Worm (Caenorhabditis elegans) whole organism, mixed stage, embryonic: ENCODE measurements around the gene C25E10.11.

Experiments used
- M03D4.4 ChIP-seq: sonication (generic microtip); optimal IDR thresholded peaks from 2 replicates; lab custom pipeline; 2017; ENCODE audit warnings: mild to moderate bottlenecking, missing genetic modification characterization, missing compliant biosample characterization
- bed-3 ChIP-seq: fragments of 200-800 bp; sonication (Bioruptor generic); optimal IDR thresholded peaks from 3 replicates; lab custom pipeline; 2018; ENCODE audit warnings: mild to moderate bottlenecking, missing genetic modification characterization, moderate library complexity, missing compliant biosample characterization
- blmp-1 ChIP-seq: fragments of 150-350 bp; optimal IDR thresholded peaks from 2 replicates; lab custom pipeline; 2014; ENCODE audit warnings: missing biosample characterization, missing genetic modification characterization
- ceh-39 ChIP-seq: fragments of 150-350 bp; optimal IDR thresholded peaks from 2 replicates; lab custom pipeline; 2014; ENCODE audit warnings: missing biosample characterization, missing genetic modification characterization
- ceh-43 ChIP-seq: fragments of 200-800 bp; sonication (Bioruptor generic); optimal IDR thresholded peaks from 2 replicates; lab custom pipeline; 2018; ENCODE audit warnings: mild to moderate bottlenecking, missing genetic modification characterization, moderate library complexity, missing compliant biosample characterization
- ceh-83 ChIP-seq: fragments of 200-800 bp; sonication (Bioruptor generic); optimal IDR thresholded peaks from 2 replicates; lab custom pipeline; 2018; ENCODE audit warnings: mild to moderate bottlenecking, missing genetic modification characterization, missing compliant biosample characterization
- ces-1 ChIP-seq: fragments of 150-350 bp; optimal IDR thresholded peaks from 2 replicates; lab custom pipeline; 2014; ENCODE audit warnings: missing biosample characterization, missing genetic modification reagents, missing genetic modification characterization
- cnd-1 ChIP-seq: fragments of 200-800 bp; sonication (Bioruptor generic); optimal IDR thresholded peaks from 2 replicates; lab custom pipeline; 2018; ENCODE audit warnings: mild to moderate bottlenecking, missing genetic modification characterization, missing compliant biosample characterization
- drap-1 ChIP-seq: fragments of 200-800 bp; sonication (Bioruptor generic); optimal IDR thresholded peaks from 3 replicates; lab custom pipeline; 2018; ENCODE audit warnings: mild to moderate bottlenecking, missing genetic modification characterization, missing compliant biosample characterization
- elt-1 ChIP-seq: sonication (generic microtip); optimal IDR thresholded peaks from 2 replicates; lab custom pipeline; 2017; ENCODE audit warnings: missing genetic modification characterization, mild to moderate bottlenecking, missing compliant biosample characterization, antibody characterized with exemption, moderate library complexity, borderline replicate concordance; ENCODE audit not compliant: insufficient read depth
- elt-3 ChIP-seq: fragments of 150-350 bp; optimal IDR thresholded peaks from 2 replicates; lab custom pipeline; 2014; ENCODE audit warnings: missing biosample characterization, missing genetic modification characterization
- ham-2 ChIP-seq: fragments of 200-800 bp; sonication (Bioruptor generic); optimal IDR thresholded peaks from 2 replicates; lab custom pipeline; 2018; ENCODE audit warnings: mild to moderate bottlenecking, missing genetic modification characterization, missing compliant biosample characterization
- hlh-1 ChIP-seq: fragments of 150-350 bp; optimal IDR thresholded peaks from 2 replicates; lab custom pipeline; 2014; ENCODE audit warnings: missing biosample characterization, missing genetic modification reagents, missing genetic modification characterization
- lin-13 ChIP-seq: fragments of 150-350 bp; optimal IDR thresholded peaks from 2 replicates; lab custom pipeline; 2014; ENCODE audit warnings: missing biosample characterization, missing genetic modification characterization
- lsy-2 ChIP-seq: fragments of 150-350 bp; optimal IDR thresholded peaks from 2 replicates; lab custom pipeline; 2014; ENCODE audit warnings: missing biosample characterization, missing genetic modification characterization
- mab-5 ChIP-seq: fragments of 150-350 bp; optimal IDR thresholded peaks from 2 replicates; lab custom pipeline; 2014; ENCODE audit warnings: missing biosample characterization, missing genetic modification characterization
- mep-1 ChIP-seq: fragments of 150-350 bp; optimal IDR thresholded peaks from 2 replicates; lab custom pipeline; 2017; ENCODE audit warnings: missing biosample characterization, missing genetic modification reagents, missing genetic modification characterization, inconsistent platforms
- mls-2 ChIP-seq: sonication (generic microtip); optimal IDR thresholded peaks from 2 replicates; lab custom pipeline; 2016; ENCODE audit warnings: mild to moderate bottlenecking, missing genetic modification characterization, moderate library complexity, missing compliant biosample characterization
- nhr-12 ChIP-seq: fragments of 150-350 bp; optimal IDR thresholded peaks from 2 replicates; lab custom pipeline; 2014; ENCODE audit warnings: missing biosample characterization, missing genetic modification characterization
- nhr-2 ChIP-seq: fragments of 150-350 bp; optimal IDR thresholded peaks from 2 replicates; lab custom pipeline; 2014; ENCODE audit warnings: missing biosample characterization, missing genetic modification characterization
- nhr-237 ChIP-seq: fragments of 150-350 bp; optimal IDR thresholded peaks from 2 replicates; lab custom pipeline; 2014; ENCODE audit warnings: missing biosample characterization, missing genetic modification characterization
- nhr-76 ChIP-seq: sonication (generic microtip); optimal IDR thresholded peaks from 2 replicates; lab custom pipeline; 2017; ENCODE audit warnings: missing biosample characterization, missing genetic modification characterization
- pha-4 ChIP-seq: fragments of 150-350 bp; optimal IDR thresholded peaks from 2 replicates; lab custom pipeline; 2018; ENCODE audit warnings: missing biosample characterization, missing genetic modification reagents, missing genetic modification characterization
- sem-2 ChIP-seq: fragments of 200-800 bp; sonication (Bioruptor generic); optimal IDR thresholded peaks from 2 replicates; lab custom pipeline; 2018; ENCODE audit warnings: mild to moderate bottlenecking, missing genetic modification characterization, missing compliant biosample characterization
- tbx-8 ChIP-seq: fragments of 200-800 bp; sonication (Bioruptor generic); optimal IDR thresholded peaks from 2 replicates; lab custom pipeline; 2018; ENCODE audit warnings: mild to moderate bottlenecking, missing genetic modification characterization, moderate library complexity, missing compliant biosample characterization
- unc-120 ChIP-seq: sonication (generic microtip); optimal IDR thresholded peaks from 2 replicates; lab custom pipeline; 2017; ENCODE audit warnings: missing genetic modification characterization, missing compliant biosample characterization; ENCODE audit not compliant: poor library complexity, severe bottlenecking
- unc-39 ChIP-seq: fragments of 150-350 bp; optimal IDR thresholded peaks from 2 replicates; lab custom pipeline; 2014; ENCODE audit warnings: missing biosample characterization, missing genetic modification characterization
- unc-62 ChIP-seq: fragments of 150-350 bp; optimal IDR thresholded peaks from 2 replicates; lab custom pipeline; 2014; ENCODE audit warnings: missing biosample characterization, missing genetic modification reagents, missing genetic modification characterization
- zip-8 ChIP-seq: fragments of 150-350 bp; optimal IDR thresholded peaks from 2 replicates; lab custom pipeline; 2014; ENCODE audit warnings: missing biosample characterization, missing genetic modification characterization
- ztf-11 ChIP-seq: fragments of 150-350 bp; optimal IDR thresholded peaks from 2 replicates; lab custom pipeline; 2014; ENCODE audit warnings: missing biosample characterization, missing genetic modification characterization

Gene C25E10.11

ce11 chrV:9067678-9068077, 9.2 kb upstream of the C25E10.11 start, which contains the start of gene fip-2:
Gene fip-2, plus strand, starts transcription at chrV:9067978.
- TF ChIP-seq tbx-8 (GFP tag; lab: Kevin White, UChicago) (no peak), drap-1 (GFP tag; lab: Kevin White, UChicago) (no peak), nhr-237 (tag; lab: Kevin White, UChicago) (no peak), ztf-11 (tag; lab: Kevin White, UChicago) (no peak), mab-5 (tag; lab: Kevin White, UChicago) (no peak), lin-13 (no peak), unc-120 (tag; lab: Kevin White, UChicago) (no peak), bed-3 (GFP tag; lab: Kevin White, UChicago) (no peak), nhr-76 (tag; lab: Kevin White, UChicago) (no peak), zip-8 (tag; lab: Kevin White, UChicago) (no peak), ceh-83 (no peak), ham-2 (GFP tag; lab: Kevin White, UChicago) (no peak), elt-3 (tag; lab: Kevin White, UChicago) (no peak), mep-1 (no peak), ceh-39 (tag; lab: Kevin White, UChicago) (no peak), unc-39 (no peak), ces-1 (no peak), blmp-1 (no peak)
- TF ChIP-seq, all 35 proteins: peak for 0

ce11 chrV:9065915-9066314, 7.4 kb upstream of the C25E10.11 start:
- no peak for TF ChIP-seq ztf-11 (tag; lab: Kevin White, UChicago)
- no peak for TF ChIP-seq mep-1
- no peak for TF ChIP-seq zip-8 (tag; lab: Kevin White, UChicago)
- no peak for TF ChIP-seq M03D4.4
- TF ChIP-seq nhr-76 (tag; lab: Kevin White, UChicago): no peak
- no peak for TF ChIP-seq lsy-2 (tag; lab: Kevin White, UChicago)
- TF ChIP-seq nhr-12 (tag; lab: Kevin White, UChicago): no peak
- no peak for TF ChIP-seq mls-2 (tag; lab: Kevin White, UChicago)
- no peak for TF ChIP-seq elt-3 (tag; lab: Kevin White, UChicago)
- no peak for TF ChIP-seq cnd-1 (tag; lab: Kevin White, UChicago)
- TF ChIP-seq ceh-83: no peak
- no peak for TF ChIP-seq mab-5 (tag; lab: Kevin White, UChicago)
- TF ChIP-seq hlh-1 (tag; lab: Kevin White, UChicago): no peak
- TF ChIP-seq nhr-2 (tag; lab: Kevin White, UChicago): no peak
- TF ChIP-seq elt-1: no peak
- no peak for TF ChIP-seq unc-39
- no peak for TF ChIP-seq ceh-43 (GFP tag; lab: Kevin White, UChicago)
- no peak for TF ChIP-seq tbx-8 (GFP tag; lab: Kevin White, UChicago)

DNA sequence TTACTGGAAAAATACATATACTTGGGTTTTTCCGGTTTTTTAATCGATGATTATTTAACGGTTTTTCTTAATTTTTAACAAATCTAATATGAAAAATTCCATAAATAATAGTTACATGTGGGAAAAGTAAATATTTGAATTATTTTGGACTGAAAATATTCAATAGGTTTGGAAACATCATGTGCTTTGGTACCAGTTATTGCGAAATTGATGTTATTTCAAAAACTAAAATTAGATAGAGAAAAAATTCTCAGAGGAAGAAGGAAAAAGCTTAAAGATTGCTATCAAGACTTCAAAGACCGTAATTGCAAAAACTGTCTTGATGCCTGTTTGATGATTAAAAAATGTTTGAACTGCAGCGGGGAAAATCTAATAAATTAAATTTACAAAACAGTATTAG, 6.5 kb upstream of the C25E10.11 start:
- no peak for TF ChIP-seq pha-4 (tag; lab: Kevin White, UChicago)
- no peak for TF ChIP-seq hlh-1 (tag; lab: Kevin White, UChicago)
- no peak for TF ChIP-seq drap-1 (GFP tag; lab: Kevin White, UChicago)
- no peak for TF ChIP-seq sem-2
- TF ChIP-seq unc-120 (tag; lab: Kevin White, UChicago): no peak
- no peak for TF ChIP-seq unc-62 (GFP tag; lab: Kevin White, UChicago)
- no peak for TF ChIP-seq blmp-1
- no peak for TF ChIP-seq ceh-83

DNA sequence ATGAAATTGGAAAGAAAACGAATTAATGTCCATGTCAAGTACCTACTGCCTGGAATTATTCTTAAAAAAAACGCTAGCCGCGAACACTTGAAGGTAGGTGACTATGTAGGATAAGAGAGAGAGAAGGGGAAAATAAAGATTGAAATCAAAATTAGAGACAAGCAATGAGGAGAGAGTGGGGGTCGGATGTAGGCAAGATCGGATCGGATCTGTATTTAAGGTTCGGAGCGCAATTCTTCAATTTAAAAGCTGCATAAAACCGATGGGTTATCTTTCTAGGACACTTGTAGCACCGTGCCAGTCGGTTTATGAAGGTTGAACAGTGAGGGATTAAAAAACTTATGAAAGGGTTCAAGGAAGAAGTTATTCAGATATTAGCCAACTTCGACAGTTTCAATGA, 4.6 kb upstream of the C25E10.11 start:
- TF ChIP-seq mab-5 (tag; lab: Kevin White, UChicago): no peak
- no peak for TF ChIP-seq pha-4 (tag; lab: Kevin White, UChicago)
- TF ChIP-seq unc-39: no peak
- no peak for TF ChIP-seq ceh-39 (tag; lab: Kevin White, UChicago)
- TF ChIP-seq elt-1: peak; percentile 64
- no peak for TF ChIP-seq tbx-8 (GFP tag; lab: Kevin White, UChicago)
- no peak for TF ChIP-seq drap-1 (GFP tag; lab: Kevin White, UChicago)

DNA sequence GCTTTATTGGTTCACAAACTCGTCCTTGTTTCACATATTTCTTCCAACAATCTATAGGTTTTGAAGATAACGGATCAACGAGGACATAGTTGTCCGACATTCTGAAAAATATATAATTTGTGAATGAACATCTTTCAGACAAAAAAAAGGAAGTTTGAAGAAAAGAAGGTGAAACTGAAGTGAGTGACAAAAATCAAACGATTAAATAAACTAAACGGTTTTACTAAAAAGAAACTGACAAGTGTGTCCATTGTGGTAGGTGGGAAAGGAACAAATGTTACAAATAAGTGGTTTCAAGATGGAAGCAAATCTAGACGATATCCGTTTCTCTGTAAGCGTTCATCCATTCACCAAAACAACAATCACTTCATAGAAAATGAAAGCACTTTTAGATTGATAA, 3.8 kb upstream of the C25E10.11 start, which contains the start of gene C25E10.12:
Gene C25E10.12, minus strand, starts transcription at position 101 of the 400 bp plus-strand sequence.
- TF ChIP-seq nhr-2 (tag; lab: Kevin White, UChicago) (no peak), bed-3 (GFP tag; lab: Kevin White, UChicago) (no peak), ceh-43 (GFP tag; lab: Kevin White, UChicago) (no peak), mls-2 (tag; lab: Kevin White, UChicago) (no peak), ztf-11 (tag; lab: Kevin White, UChicago) (no peak), lin-13 (no peak), ceh-83 (no peak), nhr-76 (tag; lab: Kevin White, UChicago) (no peak), elt-3 (tag; lab: Kevin White, UChicago) (no peak)
